Fruit fly (Drosophila melanogaster): ENCODE results near the gene CG13771.
A peak's percentile ranks its signal among the peaks of the same experiment; 100 is the strongest.

Gene CG13771

DNA sequence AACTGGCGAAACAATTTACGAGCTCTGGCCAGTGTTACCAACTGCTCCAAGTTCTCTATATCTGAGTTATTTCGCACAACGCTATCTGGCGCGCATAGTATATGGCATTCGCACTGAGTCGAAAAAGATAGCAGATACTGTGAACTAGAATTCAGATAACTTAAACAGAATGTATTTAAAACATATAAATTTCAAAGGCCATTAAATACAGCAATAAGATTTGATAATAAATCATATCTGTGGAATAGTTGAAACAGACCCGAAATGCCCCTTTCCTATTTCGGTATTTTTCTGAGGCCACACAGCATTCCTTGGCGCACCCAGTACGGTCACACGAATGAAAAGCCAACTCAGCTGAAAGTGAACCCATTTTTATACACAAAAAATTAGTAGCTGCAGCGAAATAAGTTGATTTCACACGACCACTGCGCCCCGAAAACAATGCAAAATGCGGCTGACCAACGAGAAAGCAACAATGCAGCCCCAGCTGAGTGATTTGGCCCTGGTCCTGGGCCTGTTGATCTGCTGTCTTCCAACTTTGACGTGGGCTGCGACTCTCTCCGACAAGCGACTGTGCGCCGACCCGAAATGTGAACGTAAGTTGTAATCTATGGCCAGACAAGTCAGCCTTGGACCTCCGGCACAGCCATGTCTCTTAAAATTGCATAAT is 14.2 kb downstream of the CG13771 start, which contains the start of the genes CG31635 and Tango1 (continued):
- TF ChIP-seq CG4617 (GFP tag; optimal IDR thresholded peaks at IDR 0.05; ENCODE audit: borderline replicate concordance) (peak; percentile 68), CG2120 (GFP tag; optimal IDR thresholded peaks at IDR 0.05) (peak; percentile 39), gce (GFP tag; IDR thresholded peaks at IDR 0.05) (no peak), YL-1 (GFP tag; optimal IDR thresholded peaks at IDR 0.05) (peak; percentile 61), Atf-2 (GFP tag; optimal IDR thresholded peaks at IDR 0.05) (no peak), sc (optimal IDR thresholded peaks at IDR 0.05) (no peak), sc (GFP tag; optimal IDR thresholded peaks at IDR 0.05) (no peak), Ptx1 (GFP tag; IDR thresholded peaks at IDR 0.05) (peak; percentile 46; the same call in 1 of the 2 replicates), odd (GFP tag; optimal IDR thresholded peaks at IDR 0.05) (no peak), Sin3A (optimal IDR thresholded peaks at IDR 0.05) (peak; percentile 98), crp (GFP tag; optimal IDR thresholded peaks at IDR 0.05) (peak in 1 of 2 experiments; percentile 72), Gug (GFP tag; IDR thresholded peaks at IDR 0.05) (no peak), CG9609 (GFP tag; optimal IDR thresholded peaks at IDR 0.05) (no peak), CG6689 (GFP tag; IDR thresholded peaks at IDR 0.05) (no peak), lmd (GFP tag; IDR thresholded peaks at IDR 0.05) (no peak; the same call in 1 of the 2 replicates), ems (GFP tag; optimal IDR thresholded peaks at IDR 0.05) (no peak), gcm (GFP tag; optimal IDR thresholded peaks at IDR 0.05) (no peak), hth (optimal IDR thresholded peaks at IDR 0.05) (no peak), B-H2 (GFP tag; optimal IDR thresholded peaks at IDR 0.05) (no peak), CG4707 (GFP tag; optimal IDR thresholded peaks at IDR 0.05) (no peak), HLHmδ (GFP tag; optimal IDR thresholded peaks at IDR 0.05) (no peak), kni (GFP tag; optimal IDR thresholded peaks at IDR 0.05) (no peak), CG3838 (GFP tag; optimal IDR thresholded peaks at IDR 0.05) (no peak), CG11695 (GFP tag; IDR thresholded peaks at IDR 0.05) (no peak), sim (GFP tag; IDR thresholded peaks at IDR 0.05) (no peak), CG6683 (GFP tag; optimal IDR thresholded peaks at IDR 0.05) (no peak), nau (GFP tag; optimal IDR thresholded peaks at IDR 0.05) (no peak), CG6272 (GFP tag; IDR thresholded peaks at IDR 0.05) (0 out of 2 replicates have a peak, but pooled peaks have one; percentile 20), mirr (GFP tag; optimal IDR thresholded peaks at IDR 0.05) (no peak), CG17361 (GFP tag; IDR thresholded peaks at IDR 0.05) (no peak; the same call in none of the 3 replicates), al (GFP tag; IDR thresholded peaks at IDR 0.05) (no peak), Hr51 (GFP tag; optimal IDR thresholded peaks at IDR 0.05) (no peak), pita (GFP tag; optimal IDR thresholded peaks at IDR 0.05) (no peak), CG13296 (GFP tag; optimal IDR thresholded peaks at IDR 0.05) (no peak), NC2β (GFP tag; optimal IDR thresholded peaks at IDR 0.05) (no peak), CG9797 (GFP tag; optimal IDR thresholded peaks at IDR 0.05) (peak; percentile 97), jigr1 (GFP tag; IDR thresholded peaks at IDR 0.05) (no peak), kay (GFP tag; optimal IDR thresholded peaks at IDR 0.05) (no peak), CG8359 (GFP tag; optimal IDR thresholded peaks at IDR 0.05; ENCODE audit: borderline replicate concordance) (no peak), CG10267 (tag; optimal IDR thresholded peaks at IDR 0.05) (peak; percentile 66), Hr78 (GFP tag; optimal IDR thresholded peaks at IDR 0.05) (no peak), CG5245 (GFP tag; optimal IDR thresholded peaks at IDR 0.05) (no peak), stc (GFP tag; IDR thresholded peaks at IDR 0.05) (no peak), Rfx (GFP tag; IDR thresholded peaks at IDR 0.05) (no peak; the same call in 1 of the 2 replicates), NC2α (GFP tag; optimal IDR thresholded peaks at IDR 0.05) (no peak), CG12391 (tag; optimal IDR thresholded peaks at IDR 0.05) (peak; percentile 50), jumu (GFP tag; optimal IDR thresholded peaks at IDR 0.05) (peak; percentile 24), pan (optimal IDR thresholded peaks at IDR 0.05) (no peak), pan (GFP tag; optimal IDR thresholded peaks at IDR 0.05 in 1 of 2, IDR thresholded peaks at IDR 0.05 in 1 of 2) (peak in 1 of 2 experiments; percentile 12), CG11560 (tag; IDR thresholded peaks at IDR 0.05) (no peak), schlank (tag; optimal IDR thresholded peaks at IDR 0.05) (no peak)
